Worm (Caenorhabditis elegans) whole organism, L4 larva: ENCODE results near the gene daf-5.
A peak's percentile ranks its signal among the peaks of the same experiment; 100 is the strongest.

Experiments
- F37D6.2 ChIP-seq: sonication (generic microtip); optimal IDR thresholded peaks from 2 replicates; lab custom pipeline; 2016; ENCODE audit warnings: mild to moderate bottlenecking, missing genetic modification characterization, missing compliant biosample characterization
- ama-1 ChIP-seq: fragments of 150-350 bp; optimal IDR thresholded peaks from 2 replicates; lab custom pipeline; 2014; ENCODE audit warnings: inconsistent platforms, mixed read lengths
- ceh-32 ChIP-seq: sonication (generic microtip); optimal IDR thresholded peaks from 2 replicates; lab custom pipeline; 2016; ENCODE audit warnings: mild to moderate bottlenecking, missing genetic modification characterization, missing compliant biosample characterization; ENCODE audit not compliant: poor library complexity
- daf-16 ChIP-seq, 3 experiments: sonication (generic microtip); optimal IDR thresholded peaks; 2 replicates each; lab custom pipeline; 2016 to 2017; ENCODE audit warnings: missing genetic modification characterization in 3 of 3, missing genetic modification reagents in 3 of 3, mild to moderate bottlenecking in 2 of 3, missing compliant biosample characterization in 2 of 3, missing biosample characterization in 1 of 3, moderate library complexity in 1 of 3
- daf-19 ChIP-seq: fragments of 200-800 bp; sonication (Bioruptor generic); conservative IDR thresholded peaks from 2 replicates; pipeline ENCODE4 v1.3.6; 2022; ENCODE audit warnings: missing genetic modification characterization, missing compliant biosample characterization
- nhr-237 ChIP-seq: sonication (generic microtip); optimal IDR thresholded peaks from 2 replicates; lab custom pipeline; 2017; ENCODE audit warnings: missing biosample characterization, missing genetic modification characterization

- TF ChIP-seq daf-19 (GFP tag; lab: Robert Waterston, UW) (peak; percentile 65; the same call in 1 of the 2 replicates), daf-16 (GFP tag; optimal IDR thresholded peaks at IDR 0.05; lab: Kevin White, UChicago) (peak; percentile 78 to 92), daf-16 (tag; optimal IDR thresholded peaks at IDR 0.05; lab: Kevin White, UChicago) (peak; percentile 70), ama-1 (peak; percentile 21), nhr-237 (tag; lab: Kevin White, UChicago) (no peak), ceh-32 (tag; lab: Kevin White, UChicago) (peak; percentile 61), F37D6.2 (tag; lab: Kevin White, UChicago) (peak; percentile 91)
Observed at ce11 chrII:14040204-14040842, 11.8 kb downstream of the daf-5 start.
